Worm (Caenorhabditis elegans): ENCODE results near the gene M01H9.4.

- TF ChIP-seq him-1 (tag; optimal IDR thresholded peaks at IDR 0.05), result no peak
- TF ChIP-seq W03F9.2 (tag; optimal IDR thresholded peaks at IDR 0.05), result no peak
These were observed 1.8 kb upstream of the M01H9.4 start for ce11 chrIV:4484555-4484954.
